Worm (Caenorhabditis elegans): ENCODE results near the gene srz-54.

Gene srz-54

DNA sequence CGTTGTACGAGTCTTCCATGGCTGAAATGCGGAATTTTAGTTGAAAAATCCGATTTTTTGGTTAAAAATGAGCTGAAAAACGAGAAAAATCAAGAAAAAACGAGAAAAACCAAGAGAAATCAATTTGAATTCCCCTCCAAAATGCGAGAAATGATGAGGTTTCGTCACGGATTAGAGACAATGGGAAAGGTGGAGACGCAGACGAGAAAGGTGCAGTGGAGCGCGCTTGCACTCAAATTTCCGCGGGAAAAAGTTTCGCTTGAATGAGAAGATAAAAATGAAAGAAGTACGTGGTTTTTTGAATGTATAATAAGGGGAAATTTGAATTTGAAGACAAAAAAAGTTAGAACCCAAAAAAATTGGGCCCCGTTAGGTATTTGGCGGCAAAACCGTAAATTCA is 14.8 kb upstream of the srz-54 start, which contains the start of gene efl-1:
TSS of gene efl-1 (minus strand) at position 21 of the 400 bp plus-strand sequence.
- TF ChIP-seq unc-62 (GFP tag; optimal IDR thresholded peaks at IDR 0.05) = peak; percentile 35
- TF ChIP-seq elt-1 (tag; optimal IDR thresholded peaks at IDR 0.05) = no peak
- TF ChIP-seq sea-2 (GFP tag; optimal IDR thresholded peaks at IDR 0.05) = no peak
- TF ChIP-seq nhr-28 (tag; optimal IDR thresholded peaks at IDR 0.05) = no peak
- no peak for TF ChIP-seq ztf-4 (tag; optimal IDR thresholded peaks at IDR 0.05)
- no peak for TF ChIP-seq mml-1 (tag; optimal IDR thresholded peaks at IDR 0.05)
- peak; percentile 87 for TF ChIP-seq nhr-25 (tag; optimal IDR thresholded peaks at IDR 0.05)
- TF ChIP-seq eor-1 (tag; optimal IDR thresholded peaks at IDR 0.05) = no peak
- no peak for TF ChIP-seq unc-39 (tag; optimal IDR thresholded peaks at IDR 0.05)
- peak; percentile 7 for TF ChIP-seq fos-1 (tag; optimal IDR thresholded peaks at IDR 0.05)
- TF ChIP-seq lsy-12 (tag; optimal IDR thresholded peaks at IDR 0.05) = peak; percentile 47
- TF ChIP-seq nhr-23 (tag; optimal IDR thresholded peaks at IDR 0.05) = peak; percentile 94
- peak; percentile 67 for TF ChIP-seq jun-1 (tag; optimal IDR thresholded peaks at IDR 0.05)
- no peak for TF ChIP-seq nhr-76 (tag; optimal IDR thresholded peaks at IDR 0.05)
- TF ChIP-seq pqm-1 (tag; optimal IDR thresholded peaks at IDR 0.05) = peak; percentile 78
- TF ChIP-seq ceh-82 (tag; optimal IDR thresholded peaks at IDR 0.05) = peak; percentile 85
- TF ChIP-seq hmg-11 (tag; optimal IDR thresholded peaks at IDR 0.05) = peak; percentile 50
- peak; percentile 64 for TF ChIP-seq tbx-2 (tag; optimal IDR thresholded peaks at IDR 0.05)
- no peak for TF ChIP-seq zag-1 (tag; optimal IDR thresholded peaks at IDR 0.05)
- TF ChIP-seq skn-1 (tag; optimal IDR thresholded peaks at IDR 0.05) = peak; percentile 93
- no peak for TF ChIP-seq nhr-67 (tag; optimal IDR thresholded peaks at IDR 0.05)
- TF ChIP-seq elt-2 (tag; optimal IDR thresholded peaks at IDR 0.05) = peak; percentile 64
- no peak for TF ChIP-seq mdl-1 (tag; optimal IDR thresholded peaks at IDR 0.05)
- peak; percentile 97 for TF ChIP-seq egl-5 (tag; optimal IDR thresholded peaks at IDR 0.05)
- peak; percentile 92 for TF ChIP-seq nfya-1 (tag; optimal IDR thresholded peaks at IDR 0.05; ENCODE audit: insufficient read depth)
- no peak for TF ChIP-seq nhr-11 (tag; optimal IDR thresholded peaks at IDR 0.05)
- no peak for TF ChIP-seq fkh-2 (tag; optimal IDR thresholded peaks at IDR 0.05)
- no peak for TF ChIP-seq ceh-9 (tag; optimal IDR thresholded peaks at IDR 0.05)
- no peak for TF ChIP-seq ztf-11 (tag; optimal IDR thresholded peaks at IDR 0.05)
- no peak for TF ChIP-seq aly-2 (tag; optimal IDR thresholded peaks at IDR 0.05)
- TF ChIP-seq nhr-12 (tag; optimal IDR thresholded peaks at IDR 0.05) = no peak
- TF ChIP-seq R02D3.7 (tag; optimal IDR thresholded peaks at IDR 0.05) = peak; percentile 81
- peak; percentile 94 for TF ChIP-seq lin-15B (tag; optimal IDR thresholded peaks at IDR 0.05)
- no peak for TF ChIP-seq nhr-237 (tag; optimal IDR thresholded peaks at IDR 0.05)
- TF ChIP-seq pha-4 (tag; optimal IDR thresholded peaks at IDR 0.05) = peak; percentile 93
- TF ChIP-seq daf-12 (tag; optimal IDR thresholded peaks at IDR 0.05) = no peak
- peak; percentile 63 for TF ChIP-seq ama-1 (optimal IDR thresholded peaks at IDR 0.05)
- no peak for TF ChIP-seq ceh-16 (tag; optimal IDR thresholded peaks at IDR 0.05)
- TF ChIP-seq ZK546.5 (tag; optimal IDR thresholded peaks at IDR 0.05) = no peak
- TF ChIP-seq elt-3 (tag; optimal IDR thresholded peaks at IDR 0.05) = no peak
- peak; percentile 82 for TF ChIP-seq ceh-28 (tag; optimal IDR thresholded peaks at IDR 0.05)
- peak; percentile 93 for TF ChIP-seq snpc-4 (tag; optimal IDR thresholded peaks at IDR 0.05)
- TF ChIP-seq fkh-10 (GFP tag; optimal IDR thresholded peaks at IDR 0.05) = peak; percentile 83
- peak; percentile 92 for TF ChIP-seq lin-39 (tag; optimal IDR thresholded peaks at IDR 0.05)
- TF ChIP-seq nhr-43 (tag; optimal IDR thresholded peaks at IDR 0.05; ENCODE audit: poor library complexity, severe bottlenecking) = no peak
- TF ChIP-seq egl-27 (tag; optimal IDR thresholded peaks at IDR 0.05) = no peak
- TF ChIP-seq nhr-77 (tag; optimal IDR thresholded peaks at IDR 0.05) = peak; percentile 36

DNA sequence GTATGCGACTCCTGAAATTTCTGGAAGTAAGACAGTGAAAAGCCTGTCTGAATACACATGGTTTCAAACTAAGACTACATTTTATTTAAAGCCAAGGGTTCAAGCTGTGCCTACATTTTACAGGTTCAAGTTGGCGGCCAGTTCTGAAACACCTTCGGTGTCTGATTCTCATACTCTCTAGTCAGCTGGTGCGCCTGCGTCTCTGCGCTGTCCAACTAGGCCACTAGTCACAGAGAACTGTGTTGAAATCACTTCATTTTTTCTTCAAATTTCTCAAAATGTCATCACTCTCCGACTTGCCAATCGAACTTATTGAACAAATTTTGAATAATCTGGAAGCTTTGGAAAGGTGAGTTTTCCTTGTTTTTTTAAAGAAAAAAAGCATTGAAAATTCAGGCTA is 13.8 kb upstream of the srz-54 start, which contains the start of gene fbxa-90:
TSS of gene fbxa-90 (plus strand) at position 179 of the 400 bp plus-strand sequence.
- TF ChIP-seq pqm-1 (tag; optimal IDR thresholded peaks at IDR 0.05) (no peak), snpc-4 (tag; optimal IDR thresholded peaks at IDR 0.05) (no peak), sea-2 (GFP tag; optimal IDR thresholded peaks at IDR 0.05) (no peak), tbx-2 (tag; optimal IDR thresholded peaks at IDR 0.05) (no peak), ztf-4 (tag; optimal IDR thresholded peaks at IDR 0.05) (no peak), nhr-25 (tag; optimal IDR thresholded peaks at IDR 0.05) (no peak), elt-3 (tag; optimal IDR thresholded peaks at IDR 0.05) (no peak), aly-2 (tag; optimal IDR thresholded peaks at IDR 0.05) (no peak), ama-1 (optimal IDR thresholded peaks at IDR 0.05) (no peak), pha-4 (tag; optimal IDR thresholded peaks at IDR 0.05) (no peak), jun-1 (tag; optimal IDR thresholded peaks at IDR 0.05) (no peak), elt-2 (tag; optimal IDR thresholded peaks at IDR 0.05) (no peak), unc-39 (tag; optimal IDR thresholded peaks at IDR 0.05) (no peak)
